Fruit fly (Drosophila melanogaster): ENCODE data around the gene CG17075.
A peak's percentile ranks its signal among the peaks of the same experiment; 100 is the strongest.

Gene CG17075

dm6 chr2L:286421-286820, 19.1 kb upstream of the CG17075 start (continued):
- TF ChIP-seq Xrp1 (GFP tag; IDR thresholded peaks at IDR 0.05), result peak; percentile 67
- peak; percentile 69 for TF ChIP-seq PHDP (tag; optimal IDR thresholded peaks at IDR 0.05)
- peak; percentile 11 for TF ChIP-seq Mad (GFP tag; optimal IDR thresholded peaks at IDR 0.05)
- TF ChIP-seq CG4854 (GFP tag; optimal IDR thresholded peaks at IDR 0.05), result peak; percentile 6
- TF ChIP-seq stc (GFP tag; IDR thresholded peaks at IDR 0.05), result 0 out of 2 replicates have a peak, but pooled peaks have one; percentile 18
- peak; percentile 51 for TF ChIP-seq gem (tag; optimal IDR thresholded peaks at IDR 0.05)
- TF ChIP-seq fd96Cb (tag; optimal IDR thresholded peaks at IDR 0.05), result peak; percentile 12
- TF ChIP-seq fd3F (GFP tag; optimal IDR thresholded peaks at IDR 0.05), result peak; percentile 4
- no peak for TF ChIP-seq CG15601 (tag; optimal IDR thresholded peaks at IDR 0.05)
- no peak for TF ChIP-seq Asciz (GFP tag; optimal IDR thresholded peaks at IDR 0.05)
- peak; percentile 72 for TF ChIP-seq CG2678 (tag; optimal IDR thresholded peaks at IDR 0.05)
- TF ChIP-seq ERR (GFP tag; optimal IDR thresholded peaks at IDR 0.05), result peak; percentile 60
- TF ChIP-seq Mes4 (GFP tag; optimal IDR thresholded peaks at IDR 0.05), result no peak
- no peak for TF ChIP-seq CG13123 (GFP tag; optimal IDR thresholded peaks at IDR 0.05)
- peak; percentile 41 to 56 for TF ChIP-seq chif (GFP tag; optimal IDR thresholded peaks at IDR 0.05)
- peak; percentile 84 for TF ChIP-seq vvl (GFP tag; IDR thresholded peaks at IDR 0.05)
- TF ChIP-seq Sin3A (optimal IDR thresholded peaks at IDR 0.05), result no peak
- no peak for TF ChIP-seq CG8290 (GFP tag; optimal IDR thresholded peaks at IDR 0.05)
- TF ChIP-seq CG8290 (tag; optimal IDR thresholded peaks at IDR 0.05), result peak in 1 of 2 experiments; percentile 97
- peak; percentile 58 for TF ChIP-seq Sox102F (GFP tag; optimal IDR thresholded peaks at IDR 0.05)
- TF ChIP-seq inv (GFP tag; IDR thresholded peaks at IDR 0.05; ENCODE audit: partially characterized antibody), result no peak
- TF ChIP-seq jing (GFP tag; optimal IDR thresholded peaks at IDR 0.05), result no peak
- no peak for TF ChIP-seq eve (GFP tag; optimal IDR thresholded peaks at IDR 0.05)
- TF ChIP-seq lab (GFP tag; optimal IDR thresholded peaks at IDR 0.05), result peak; percentile 92
- TF ChIP-seq Hr39 (optimal IDR thresholded peaks at IDR 0.05), result no peak
- TF ChIP-seq Dip3 (GFP tag; optimal IDR thresholded peaks at IDR 0.05), result peak; percentile 77
- TF ChIP-seq Trl (optimal IDR thresholded peaks at IDR 0.05), result no peak
- TF ChIP-seq Trl (GFP tag; optimal IDR thresholded peaks at IDR 0.05), result peak; percentile 72
- peak; percentile 41 for TF ChIP-seq CG7987 (GFP tag; optimal IDR thresholded peaks at IDR 0.05)
- TF ChIP-seq nom (GFP tag; optimal IDR thresholded peaks at IDR 0.05), result peak; percentile 91
- peak; percentile 87 for TF ChIP-seq her (GFP tag; optimal IDR thresholded peaks at IDR 0.05)
- no peak for TF ChIP-seq Gsc (GFP tag; IDR thresholded peaks at IDR 0.05)
- TF ChIP-seq CG5953 (GFP tag; IDR thresholded peaks at IDR 0.05), result peak; percentile 55
- TF ChIP-seq CG10147 (GFP tag; optimal IDR thresholded peaks at IDR 0.05), result no peak
- TF ChIP-seq ab (GFP tag; optimal IDR thresholded peaks at IDR 0.05), result peak; percentile 37
- TF ChIP-seq CG15269 (tag; optimal IDR thresholded peaks at IDR 0.05), result peak; percentile 74
- TF ChIP-seq odd (GFP tag; optimal IDR thresholded peaks at IDR 0.05), result peak; percentile 21
- peak; percentile 61 for TF ChIP-seq HLH3B (GFP tag; IDR thresholded peaks at IDR 0.05)
- peak; percentile 75 for TF ChIP-seq Optix (GFP tag; IDR thresholded peaks at IDR 0.05)
- TF ChIP-seq eyg (GFP tag; optimal IDR thresholded peaks at IDR 0.05), result no peak
- no peak for TF ChIP-seq CG4404 (GFP tag; IDR thresholded peaks at IDR 0.05)
- peak; percentile 32 for TF ChIP-seq CG6683 (GFP tag; optimal IDR thresholded peaks at IDR 0.05)
- TF ChIP-seq YL-1 (GFP tag; optimal IDR thresholded peaks at IDR 0.05), result no peak
- TF ChIP-seq pfk (GFP tag; optimal IDR thresholded peaks at IDR 0.05), result no peak
- no peak for TF ChIP-seq amos (GFP tag; IDR thresholded peaks at IDR 0.05; ENCODE audit: partially characterized antibody)
- TF ChIP-seq CG6254 (GFP tag; optimal IDR thresholded peaks at IDR 0.05), result peak; percentile 37
- TF ChIP-seq az2 (GFP tag; optimal IDR thresholded peaks at IDR 0.05), result peak; percentile 62
- no peak for TF ChIP-seq fd102C (GFP tag; optimal IDR thresholded peaks at IDR 0.05)
- peak; percentile 65 for TF ChIP-seq CG1647 (GFP tag; optimal IDR thresholded peaks at IDR 0.05)
- peak; percentile 93 for TF ChIP-seq CG18599 (GFP tag; optimal IDR thresholded peaks at IDR 0.05)
- TF ChIP-seq Ets97D (GFP tag; optimal IDR thresholded peaks at IDR 0.05), result peak; percentile 20
- no peak for TF ChIP-seq CG3407 (GFP tag; optimal IDR thresholded peaks at IDR 0.05)
